Worm (Caenorhabditis elegans) whole organism, late embryonic: Measurements from ENCODE around the gene F08D12.12.

ENCODE experiments used
- C08G9.2 ChIP-seq: sonication (generic microtip); optimal IDR thresholded peaks from 2 replicates; lab custom pipeline; 2016; ENCODE audit warnings: mild to moderate bottlenecking, missing genetic modification characterization, moderate library complexity, missing compliant biosample characterization
- ahr-1 ChIP-seq: sonication (generic microtip); optimal IDR thresholded peaks from 2 replicates; lab custom pipeline; 2016; ENCODE audit warnings: missing genetic modification characterization, missing compliant biosample characterization
- ama-1 ChIP-seq: fragments of 150-350 bp; optimal IDR thresholded peaks from 2 replicates; lab custom pipeline; 2014
- ceh-19 ChIP-seq: fragments of 200-800 bp; sonication (Bioruptor generic); optimal IDR thresholded peaks from 2 replicates; lab custom pipeline; 2018; ENCODE audit warnings: mild to moderate bottlenecking, missing genetic modification characterization, missing compliant biosample characterization
- ceh-22 ChIP-seq: sonication (generic microtip); optimal IDR thresholded peaks from 2 replicates; lab custom pipeline; 2017; ENCODE audit warnings: missing biosample characterization, missing genetic modification characterization
- ceh-30 ChIP-seq: fragments of 150-350 bp; optimal IDR thresholded peaks from 2 replicates; lab custom pipeline; 2014; ENCODE audit warnings: missing biosample characterization, missing genetic modification characterization
- ceh-31 ChIP-seq: sonication (generic microtip); optimal IDR thresholded peaks from 2 replicates; lab custom pipeline; 2016; ENCODE audit warnings: missing genetic modification characterization, missing compliant biosample characterization
- ceh-34 ChIP-seq: sonication (generic microtip); optimal IDR thresholded peaks from 2 replicates; lab custom pipeline; 2016; ENCODE audit warnings: mild to moderate bottlenecking, missing genetic modification characterization, missing compliant biosample characterization
- ceh-45 ChIP-seq: fragments of 200-800 bp; sonication (Bioruptor generic); IDR thresholded peaks from 2 replicates; pipeline ENCODE4 v1.3.6; 2022; ENCODE audit warnings: missing genetic modification reagents, missing genetic modification characterization, missing compliant biosample characterization
- ceh-48 ChIP-seq: sonication (generic microtip); optimal IDR thresholded peaks from 2 replicates; lab custom pipeline; 2016; ENCODE audit warnings: missing genetic modification characterization, inconsistent platforms, missing compliant biosample characterization
- ceh-6 ChIP-seq: fragments of 200-800 bp; sonication (Bioruptor generic); optimal IDR thresholded peaks from 2 replicates; lab custom pipeline; 2018; ENCODE audit warnings: mild to moderate bottlenecking, missing genetic modification characterization, missing compliant biosample characterization
- ceh-9 ChIP-seq: sonication (generic microtip); optimal IDR thresholded peaks from 2 replicates; lab custom pipeline; 2016; ENCODE audit warnings: mild to moderate bottlenecking, missing genetic modification characterization, inconsistent platforms, missing compliant biosample characterization
- che-1 ChIP-seq: sonication (generic microtip); optimal IDR thresholded peaks from 2 replicates; lab custom pipeline; 2016; ENCODE audit warnings: mild to moderate bottlenecking, missing genetic modification characterization, missing compliant biosample characterization
- dmd-4 ChIP-seq: sonication (generic microtip); optimal IDR thresholded peaks from 2 replicates; lab custom pipeline; 2016; ENCODE audit warnings: borderline replicate concordance, missing genetic modification characterization, missing compliant biosample characterization
- ets-4 ChIP-seq: sonication (generic microtip); optimal IDR thresholded peaks from 2 replicates; lab custom pipeline; 2016; ENCODE audit warnings: missing genetic modification characterization, missing compliant biosample characterization
- fax-1 ChIP-seq: sonication (generic microtip); optimal IDR thresholded peaks from 2 replicates; lab custom pipeline; 2016; ENCODE audit warnings: missing genotype, missing genetic modification characterization, missing compliant biosample characterization
- fkh-6 ChIP-seq: sonication (generic microtip); optimal IDR thresholded peaks from 2 replicates; lab custom pipeline; 2016; ENCODE audit warnings: missing genetic modification characterization, missing compliant biosample characterization
- gmeb-2 ChIP-seq: sonication (generic microtip); optimal IDR thresholded peaks from 2 replicates; lab custom pipeline; 2016; ENCODE audit warnings: missing genetic modification characterization, inconsistent platforms, missing compliant biosample characterization
- hlh-13 ChIP-seq: fragments of 200-800 bp; sonication (Bioruptor generic); optimal IDR thresholded peaks from 2 replicates; lab custom pipeline; 2018; ENCODE audit warnings: mild to moderate bottlenecking, missing genetic modification characterization, missing compliant biosample characterization
- hlh-15 ChIP-seq: sonication (generic microtip); optimal IDR thresholded peaks from 2 replicates; lab custom pipeline; 2016; ENCODE audit warnings: missing genetic modification characterization, missing compliant biosample characterization
- hlh-6 ChIP-seq: sonication (generic microtip); optimal IDR thresholded peaks from 2 replicates; lab custom pipeline; 2016; ENCODE audit warnings: missing genotype, missing genetic modification characterization, missing compliant biosample characterization
- lin-11 ChIP-seq: fragments of 200-800 bp; sonication (Bioruptor generic); optimal IDR thresholded peaks from 2 replicates; lab custom pipeline; 2018; ENCODE audit warnings: mild to moderate bottlenecking, missing genetic modification characterization, missing compliant biosample characterization
- nhr-11 ChIP-seq: fragments of 150-350 bp; optimal IDR thresholded peaks from 2 replicates; lab custom pipeline; 2014; ENCODE audit warnings: missing biosample characterization, missing genetic modification characterization
- nhr-232 ChIP-seq: sonication (generic microtip); optimal IDR thresholded peaks from 2 replicates; lab custom pipeline; 2016; ENCODE audit warnings: missing genetic modification characterization, missing compliant biosample characterization
- pag-3 ChIP-seq: sonication (generic microtip); optimal IDR thresholded peaks from 2 replicates; lab custom pipeline; 2016; ENCODE audit warnings: missing compliant biosample characterization, missing genetic modification characterization, borderline replicate concordance
- pqm-1 ChIP-seq: sonication (generic microtip); optimal IDR thresholded peaks from 2 replicates; lab custom pipeline; 2016; ENCODE audit warnings: missing genetic modification characterization, missing compliant biosample characterization
- ref-2 ChIP-seq: sonication (generic microtip); optimal IDR thresholded peaks from 2 replicates; lab custom pipeline; 2016; ENCODE audit warnings: missing genetic modification characterization, missing compliant biosample characterization
- sox-2 ChIP-seq: fragments of 200-800 bp; sonication (Bioruptor generic); IDR thresholded peaks from 2 replicates; pipeline ENCODE4 v1.3.6; 2022; ENCODE audit warnings: missing genetic modification reagents, missing genetic modification characterization, missing compliant biosample characterization
- sox-4 ChIP-seq: sonication (generic microtip); optimal IDR thresholded peaks from 2 replicates; lab custom pipeline; 2017; ENCODE audit warnings: mild to moderate bottlenecking, missing genetic modification characterization, inconsistent platforms, missing compliant biosample characterization
- syd-9 ChIP-seq: sonication (generic microtip); optimal IDR thresholded peaks from 2 replicates; lab custom pipeline; 2016; ENCODE audit warnings: mild to moderate bottlenecking, missing genetic modification characterization, moderate library complexity, missing compliant biosample characterization
- tbx-7 ChIP-seq: sonication (generic microtip); optimal IDR thresholded peaks from 2 replicates; lab custom pipeline; 2016; ENCODE audit warnings: missing genotype, missing genetic modification characterization, missing compliant biosample characterization
- unc-42 ChIP-seq: sonication (generic microtip); optimal IDR thresholded peaks from 2 replicates; lab custom pipeline; 2016; ENCODE audit warnings: missing genotype, missing genetic modification characterization, missing compliant biosample characterization
- unc-55 ChIP-seq: sonication (generic microtip); optimal IDR thresholded peaks from 2 replicates; lab custom pipeline; 2017; ENCODE audit warnings: missing biosample characterization, missing genetic modification reagents, missing genetic modification characterization
- unc-86 ChIP-seq: sonication (generic microtip); optimal IDR thresholded peaks from 2 replicates; lab custom pipeline; 2016; ENCODE audit warnings: missing genetic modification characterization, missing compliant biosample characterization
- zip-5 ChIP-seq: sonication (generic microtip); optimal IDR thresholded peaks from 2 replicates; lab custom pipeline; 2016; ENCODE audit warnings: missing genetic modification characterization, missing compliant biosample characterization
- ztf-16 ChIP-seq: sonication (generic microtip); optimal IDR thresholded peaks from 2 replicates; lab custom pipeline; 2017; ENCODE audit warnings: missing genetic modification characterization, missing compliant biosample characterization

The F08D12.12 gene

ce11 chrII:2741405-2741804 is 45.5 kb downstream of the F08D12.12 start:
- TF ChIP-seq gmeb-2 (tag; lab: Kevin White, UChicago), result no peak
- no peak for TF ChIP-seq ceh-30 (tag; lab: Kevin White, UChicago)
- no peak for TF ChIP-seq unc-86 (tag; lab: Kevin White, UChicago)
- TF ChIP-seq hlh-13 (GFP tag; lab: Kevin White, UChicago), result no peak

- TF ChIP-seq fkh-6 (tag; lab: Kevin White, UChicago) (no peak), ceh-48 (tag; lab: Kevin White, UChicago) (no peak), nhr-232 (tag; lab: Kevin White, UChicago) (no peak), unc-55 (GFP tag; lab: Kevin White, UChicago) (no peak)
Measured at ce11 chrII:2739619-2740018, 47.3 kb downstream of the F08D12.12 start, which contains the start of gene T05A8.6. T05A8.6 (minus strand) TSS chrII:2739719.

- no peak for TF ChIP-seq nhr-232 (tag; lab: Kevin White, UChicago)
- TF ChIP-seq ref-2 (tag; lab: Kevin White, UChicago), result peak; percentile 4
- peak; percentile 37 for TF ChIP-seq hlh-6 (tag; lab: Kevin White, UChicago)
- TF ChIP-seq dmd-4 (tag; lab: Kevin White, UChicago), result peak; percentile 9
Measured at ce11 chrII:2736938-2737337, 49.9 kb downstream of the F08D12.12 start.

ce11 chrII:2736156-2736728 is 50.6 kb downstream of the F08D12.12 start, which contains the start of gene T05A8.8:
T05A8.8 (plus strand) TSS chrII:2736678.
- no peak for TF ChIP-seq ets-4 (tag; lab: Kevin White, UChicago)
- no peak for TF ChIP-seq fax-1 (tag; lab: Kevin White, UChicago)
- no peak for TF ChIP-seq ama-1
- TF ChIP-seq unc-55 (GFP tag; lab: Kevin White, UChicago), result no peak
- TF ChIP-seq ceh-9 (tag; lab: Kevin White, UChicago), result no peak
- no peak for TF ChIP-seq hlh-13 (GFP tag; lab: Kevin White, UChicago)
- no peak for TF ChIP-seq ceh-45
- no peak for TF ChIP-seq nhr-232 (tag; lab: Kevin White, UChicago)
- TF ChIP-seq zip-5 (tag; lab: Kevin White, UChicago), result no peak
- TF ChIP-seq ahr-1 (tag; lab: Kevin White, UChicago), result no peak
- TF ChIP-seq ztf-16 (tag; lab: Kevin White, UChicago), result no peak
- TF ChIP-seq fkh-6 (tag; lab: Kevin White, UChicago), result no peak
- no peak for TF ChIP-seq C08G9.2 (tag; lab: Kevin White, UChicago)
- TF ChIP-seq hlh-15 (tag; lab: Kevin White, UChicago), result no peak
- no peak for TF ChIP-seq ceh-34 (tag; lab: Kevin White, UChicago)
- TF ChIP-seq che-1, result no peak

ce11 chrII:2735644-2736043 is 51.2 kb downstream of the F08D12.12 start:
- TF ChIP-seq ama-1 (no peak), ceh-9 (tag; lab: Kevin White, UChicago) (no peak), ceh-22 (tag; lab: Kevin White, UChicago) (no peak), pqm-1 (tag; lab: Kevin White, UChicago) (no peak), sox-4 (no peak), ceh-6 (GFP tag; lab: Kevin White, UChicago) (no peak), syd-9 (tag; lab: Kevin White, UChicago) (no peak), ceh-34 (tag; lab: Kevin White, UChicago) (no peak), fkh-6 (tag; lab: Kevin White, UChicago) (no peak), ceh-19 (GFP tag; lab: Kevin White, UChicago) (no peak), pag-3 (tag; lab: Kevin White, UChicago) (no peak), lin-11 (tag; lab: Kevin White, UChicago) (no peak), ceh-31 (tag; lab: Kevin White, UChicago) (no peak), zip-5 (tag; lab: Kevin White, UChicago) (no peak), nhr-11 (tag; lab: Kevin White, UChicago) (no peak), sox-2 (GFP tag; lab: Robert Waterston, UW) (no peak), unc-42 (tag; lab: Kevin White, UChicago) (no peak), tbx-7 (tag; lab: Kevin White, UChicago) (no peak)
